Worm (Caenorhabditis elegans) whole organism, early embryonic: ENCODE data around the gene srx-18.

ENCODE experiments used
- B0310.2 ChIP-seq: sonication (generic microtip); optimal IDR thresholded peaks from 2 replicates; lab custom pipeline; 2016; ENCODE audit warnings: mild to moderate bottlenecking, missing genetic modification characterization, missing compliant biosample characterization
- F13C5.2 ChIP-seq: sonication (generic microtip); optimal IDR thresholded peaks from 2 replicates; lab custom pipeline; 2017; ENCODE audit warnings: mild to moderate bottlenecking, missing genetic modification characterization, inconsistent platforms, missing compliant biosample characterization
- aly-1 ChIP-seq: sonication (generic microtip); optimal IDR thresholded peaks from 2 replicates; lab custom pipeline; 2016; ENCODE audit warnings: missing genetic modification characterization, missing compliant biosample characterization
- ama-1 ChIP-seq: fragments of 150-350 bp; optimal IDR thresholded peaks from 2 replicates; lab custom pipeline; 2014
- ceh-13 ChIP-seq: fragments of 200-800 bp; sonication (Bioruptor generic); optimal IDR thresholded peaks from 2 replicates; lab custom pipeline; 2018; ENCODE audit warnings: mild to moderate bottlenecking, missing genetic modification characterization, missing compliant biosample characterization
- ceh-36 ChIP-seq: sonication (generic microtip); optimal IDR thresholded peaks from 2 replicates; lab custom pipeline; 2016; ENCODE audit warnings: missing genetic modification characterization, inconsistent platforms, missing compliant biosample characterization
- ets-7 ChIP-seq: sonication (generic microtip); optimal IDR thresholded peaks from 2 replicates; lab custom pipeline; 2016; ENCODE audit warnings: missing genotype, missing genetic modification characterization, missing compliant biosample characterization
- flt-1 ChIP-seq: fragments of 200-800 bp; sonication (Bioruptor generic); IDR thresholded peaks from 2 replicates; pipeline ENCODE4 v1.3.6; 2022; ENCODE audit warnings: missing genetic modification characterization, missing compliant biosample characterization
- hmbx-1 ChIP-seq: sonication (generic microtip); optimal IDR thresholded peaks from 2 replicates; lab custom pipeline; 2016; ENCODE audit warnings: mild to moderate bottlenecking, missing genetic modification characterization, missing compliant biosample characterization
- hmg-4 ChIP-seq: fragments of 200-800 bp; sonication (Bioruptor generic); optimal IDR thresholded peaks from 2 replicates; lab custom pipeline; 2018; ENCODE audit warnings: mild to moderate bottlenecking, missing genetic modification characterization, missing compliant biosample characterization
- hnd-1 ChIP-seq: sonication (generic microtip); optimal IDR thresholded peaks from 2 replicates; lab custom pipeline; 2016; ENCODE audit warnings: missing genetic modification characterization, missing compliant biosample characterization
- pes-1 ChIP-seq: fragments of 200-800 bp; sonication (Bioruptor generic); IDR thresholded peaks from 2 replicates; pipeline ENCODE4 v1.3.6; 2022; ENCODE audit warnings: missing genetic modification reagents, missing genetic modification characterization, missing compliant biosample characterization
- scrt-1 ChIP-seq: fragments of 200-800 bp; sonication (Bioruptor generic); IDR thresholded peaks from 2 replicates; pipeline ENCODE4 v1.3.6; 2022; ENCODE audit warnings: missing genetic modification characterization, missing compliant biosample characterization
- sea-1 ChIP-seq: fragments of 200-800 bp; sonication (Bioruptor generic); conservative IDR thresholded peaks from 2 replicates; pipeline ENCODE4 v1.3.6; 2022; ENCODE audit warnings: missing genetic modification characterization, missing compliant biosample characterization
- tbx-11 ChIP-seq: fragments of 200-800 bp; sonication (Bioruptor generic); IDR thresholded peaks from 2 replicates; pipeline ENCODE4 v1.3.6; 2022; ENCODE audit warnings: missing genetic modification characterization, missing compliant biosample characterization
- tbx-37 ChIP-seq: fragments of 200-800 bp; sonication (Bioruptor generic); conservative IDR thresholded peaks from 2 replicates; pipeline ENCODE4 v1.3.6; 2022; ENCODE audit warnings: missing genetic modification reagents, missing genetic modification characterization, missing compliant biosample characterization
- tra-4 ChIP-seq: sonication (generic microtip); optimal IDR thresholded peaks from 2 replicates; lab custom pipeline; 2017; ENCODE audit warnings: missing genetic modification characterization, missing compliant biosample characterization

The srx-18 gene

DNA sequence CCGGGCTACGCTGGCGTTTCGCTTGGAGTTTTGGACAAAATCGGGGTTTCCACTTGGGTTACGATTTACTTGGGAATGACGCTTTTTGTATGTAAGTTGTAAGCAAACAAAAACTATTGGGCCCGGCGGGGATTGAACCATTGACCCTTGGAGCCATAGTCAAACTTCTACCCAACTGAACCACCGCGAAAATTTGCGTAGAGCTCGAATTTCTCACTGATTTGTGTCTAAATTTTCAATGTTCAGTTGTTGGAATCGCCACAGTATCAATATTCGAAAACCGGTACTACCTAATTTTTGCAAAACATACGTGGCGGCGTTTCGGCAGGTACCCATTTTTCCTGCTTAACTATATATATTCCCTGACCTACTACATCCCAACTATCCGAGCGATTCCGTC, 30.9 kb downstream of the srx-18 start:
- TF ChIP-seq flt-1 (GFP tag; lab: Robert Waterston, UW) (no peak), hmg-4 (GFP tag; lab: Kevin White, UChicago) (no peak), F13C5.2 (no peak), ets-7 (tag; lab: Kevin White, UChicago) (no peak), hnd-1 (tag; lab: Kevin White, UChicago) (no peak), tbx-37 (GFP tag; lab: Robert Waterston, UW) (no peak), hmbx-1 (tag; lab: Kevin White, UChicago) (no peak)

DNA sequence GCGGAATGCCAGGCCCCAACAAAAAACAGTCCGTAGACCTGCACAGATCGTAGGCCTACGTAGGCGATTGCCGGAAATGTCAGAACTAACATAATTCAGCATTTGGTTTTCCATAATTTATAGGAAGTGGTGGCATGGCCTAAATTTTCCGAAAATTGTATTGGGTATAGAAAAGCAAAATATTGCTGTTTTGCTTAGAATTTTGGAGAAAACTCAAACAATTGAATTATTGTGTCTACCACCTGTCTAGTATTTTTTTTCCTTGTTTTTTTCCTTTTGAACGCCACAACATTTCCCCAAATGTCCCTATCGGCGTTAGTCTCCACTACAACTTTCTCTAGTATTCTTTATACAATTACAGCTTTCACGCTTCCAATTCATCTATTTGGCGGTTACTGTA, 31.4 kb downstream of the srx-18 start, which contains the start of gene srh-284:
Gene srh-284, plus strand, starts transcription at position 301 of the 400 bp plus-strand sequence.
- TF ChIP-seq tra-4 (tag; lab: Kevin White, UChicago) (no peak), F13C5.2 (no peak), tbx-37 (GFP tag; lab: Robert Waterston, UW) (no peak), ceh-13 (GFP tag; lab: Kevin White, UChicago) (no peak), scrt-1 (GFP tag; lab: Robert Waterston, UW) (no peak), ets-7 (tag; lab: Kevin White, UChicago) (no peak), tbx-11 (no peak), sea-1 (no peak), aly-1 (tag; lab: Kevin White, UChicago) (no peak), hnd-1 (tag; lab: Kevin White, UChicago) (no peak)

DNA sequence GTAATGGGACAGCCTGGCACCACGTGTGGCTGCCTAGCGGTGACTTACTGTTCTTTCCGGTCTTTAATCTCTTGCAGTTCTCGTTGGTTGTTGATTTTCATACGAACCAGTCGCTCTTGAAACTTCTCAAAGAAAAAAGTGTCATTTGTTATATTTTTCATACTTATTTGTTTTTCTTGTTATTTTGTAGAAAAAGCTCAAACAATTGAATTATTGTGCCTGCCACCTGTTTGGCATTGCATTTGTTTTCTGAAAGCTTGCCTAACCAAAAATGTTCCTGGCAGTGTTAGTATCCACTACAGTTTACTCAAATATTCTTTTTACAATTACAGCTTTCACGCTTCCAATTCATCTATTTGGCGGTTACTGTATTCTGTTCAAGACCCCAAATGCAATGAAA, 33.6 kb downstream of the srx-18 start, which contains the start of the genes C47A10.16 and srh-283:
Gene C47A10.16, minus strand, starts transcription at position 101 of the 400 bp plus-strand sequence.
Gene srh-283, plus strand, starts transcription at position 272 of the 400 bp plus-strand sequence.
- TF ChIP-seq hnd-1 (tag; lab: Kevin White, UChicago) (no peak), B0310.2 (tag; lab: Kevin White, UChicago) (no peak), flt-1 (GFP tag; lab: Robert Waterston, UW) (no peak), pes-1 (GFP tag; lab: Robert Waterston, UW) (no peak), ama-1 (lab: Kevin White, UChicago) (no peak), hmbx-1 (tag; lab: Kevin White, UChicago) (no peak), hmg-4 (GFP tag; lab: Kevin White, UChicago) (no peak), tbx-11 (no peak), tbx-37 (GFP tag; lab: Robert Waterston, UW) (no peak), aly-1 (tag; lab: Kevin White, UChicago) (no peak), ceh-36 (tag; lab: Kevin White, UChicago) (no peak), sea-1 (no peak), tra-4 (tag; lab: Kevin White, UChicago) (no peak), ets-7 (tag; lab: Kevin White, UChicago) (no peak), ceh-13 (GFP tag; lab: Kevin White, UChicago) (no peak), scrt-1 (GFP tag; lab: Robert Waterston, UW) (no peak), F13C5.2 (no peak)

DNA sequence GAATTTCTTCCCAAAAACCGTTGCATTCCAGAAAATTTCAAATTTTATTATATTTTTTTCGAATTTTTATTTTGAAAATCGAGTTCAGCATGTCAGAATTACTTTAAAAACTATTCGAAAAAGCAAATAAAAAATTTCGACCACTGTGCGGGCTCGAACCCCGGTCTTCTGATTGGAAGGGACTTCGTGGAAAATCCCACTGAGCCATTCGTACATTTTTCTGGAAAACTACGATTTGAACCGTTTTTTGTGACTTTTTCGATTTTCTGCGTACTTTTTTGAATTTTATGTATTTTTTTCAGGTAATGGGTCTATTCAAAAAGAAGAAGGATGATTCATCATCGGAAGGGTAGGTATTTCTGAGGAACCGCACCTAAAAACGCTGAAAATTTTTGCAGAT, 43.1 kb downstream of the srx-18 start, which contains the start of gene pgp-9:
Gene pgp-9, plus strand, starts transcription at position 301 of the 400 bp plus-strand sequence.
- TF ChIP-seq B0310.2 (tag; lab: Kevin White, UChicago) (no peak), ama-1 (lab: Kevin White, UChicago) (no peak), ceh-13 (GFP tag; lab: Kevin White, UChicago) (no peak), hmg-4 (GFP tag; lab: Kevin White, UChicago) (no peak), ets-7 (tag; lab: Kevin White, UChicago) (no peak), aly-1 (tag; lab: Kevin White, UChicago) (no peak), ceh-36 (tag; lab: Kevin White, UChicago) (no peak), hnd-1 (tag; lab: Kevin White, UChicago) (no peak), tra-4 (tag; lab: Kevin White, UChicago) (no peak), F13C5.2 (no peak), pes-1 (GFP tag; lab: Robert Waterston, UW) (no peak), flt-1 (GFP tag; lab: Robert Waterston, UW) (no peak), scrt-1 (GFP tag; lab: Robert Waterston, UW) (no peak), sea-1 (no peak), tbx-37 (GFP tag; lab: Robert Waterston, UW) (no peak), hmbx-1 (tag; lab: Kevin White, UChicago) (no peak)

DNA sequence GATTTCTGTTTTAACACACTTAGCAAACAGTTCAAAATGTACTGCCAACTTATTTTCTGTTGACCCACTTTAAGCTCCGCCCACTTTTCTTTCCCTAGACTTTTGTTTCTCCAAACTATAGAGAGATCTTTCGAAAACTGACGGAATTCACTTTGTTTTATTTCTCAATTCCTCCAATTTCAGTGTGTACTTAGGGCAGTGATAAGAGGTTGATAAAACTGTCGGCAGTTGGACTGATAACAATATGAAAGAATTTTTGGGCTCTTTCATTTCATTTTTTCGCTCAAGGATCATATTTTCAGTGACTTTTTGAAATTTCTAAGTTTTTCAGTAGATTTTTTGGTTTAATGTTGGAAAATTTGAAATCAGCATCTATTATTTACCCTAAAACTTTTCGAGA, 43.7 kb downstream of the srx-18 start:
- TF ChIP-seq hmg-4 (GFP tag; lab: Kevin White, UChicago): no peak
- TF ChIP-seq F13C5.2: no peak
- no peak for TF ChIP-seq scrt-1 (GFP tag; lab: Robert Waterston, UW)
- no peak for TF ChIP-seq ceh-13 (GFP tag; lab: Kevin White, UChicago)
- TF ChIP-seq pes-1 (GFP tag; lab: Robert Waterston, UW): no peak
- TF ChIP-seq ama-1 (lab: Kevin White, UChicago): no peak
- TF ChIP-seq tra-4 (tag; lab: Kevin White, UChicago): no peak
- TF ChIP-seq hnd-1 (tag; lab: Kevin White, UChicago): no peak
- TF ChIP-seq sea-1: no peak
- no peak for TF ChIP-seq flt-1 (GFP tag; lab: Robert Waterston, UW)
- no peak for TF ChIP-seq ceh-36 (tag; lab: Kevin White, UChicago)
- TF ChIP-seq ets-7 (tag; lab: Kevin White, UChicago): no peak
- TF ChIP-seq tbx-11: no peak
- no peak for TF ChIP-seq hmbx-1 (tag; lab: Kevin White, UChicago)
- no peak for TF ChIP-seq B0310.2 (tag; lab: Kevin White, UChicago)
- no peak for TF ChIP-seq aly-1 (tag; lab: Kevin White, UChicago)
- TF ChIP-seq tbx-37 (GFP tag; lab: Robert Waterston, UW): no peak

DNA sequence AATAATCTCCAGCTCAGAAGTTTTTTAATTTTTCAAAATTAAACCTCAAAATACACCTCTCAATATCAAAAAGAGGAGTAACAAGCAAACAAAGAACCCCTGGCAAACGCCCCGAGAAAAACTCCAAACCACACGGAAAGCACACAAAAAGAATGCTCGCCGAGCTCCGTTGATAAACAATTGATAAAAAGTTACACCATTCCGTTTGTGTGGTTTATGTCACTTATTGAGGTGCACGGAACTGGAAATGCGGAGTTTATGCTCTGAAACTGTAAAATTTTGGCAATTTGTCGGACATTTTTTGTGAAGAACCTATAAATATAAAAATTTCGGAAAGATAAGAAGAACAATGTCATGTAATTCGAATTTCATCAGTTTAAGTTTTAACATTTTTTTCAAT, 46.3 kb downstream of the srx-18 start:
- TF ChIP-seq ceh-36 (tag; lab: Kevin White, UChicago) (no peak), hmg-4 (GFP tag; lab: Kevin White, UChicago) (no peak), pes-1 (GFP tag; lab: Robert Waterston, UW) (no peak), flt-1 (GFP tag; lab: Robert Waterston, UW) (no peak), aly-1 (tag; lab: Kevin White, UChicago) (no peak)

DNA sequence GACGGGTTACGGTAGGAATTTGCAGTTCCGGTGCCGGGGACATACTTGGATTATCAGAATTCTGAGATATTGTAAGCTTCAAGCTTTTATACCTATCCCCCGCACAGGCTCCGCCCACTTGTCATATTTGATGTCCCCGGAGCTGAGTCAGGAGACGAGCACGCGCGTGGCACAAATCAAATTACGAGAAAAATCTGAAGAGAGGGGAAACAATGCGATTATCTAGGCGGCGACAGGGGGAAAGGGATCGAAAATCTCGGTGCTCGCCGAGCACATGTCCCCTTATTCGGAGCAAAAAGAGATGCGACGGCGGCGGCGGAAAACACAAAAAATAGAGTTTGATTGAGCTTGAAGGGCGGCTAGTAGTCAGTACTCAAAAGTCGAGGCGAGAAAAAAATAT, 49.5 kb downstream of the srx-18 start, which contains the start of gene R12G8.1:
Gene R12G8.1, minus strand, starts transcription at position 63 of the 400 bp plus-strand sequence.
- TF ChIP-seq hmbx-1 (tag; lab: Kevin White, UChicago): no peak
- TF ChIP-seq tbx-11: no peak
- TF ChIP-seq F13C5.2: no peak
- no peak for TF ChIP-seq ceh-13 (GFP tag; lab: Kevin White, UChicago)
- no peak for TF ChIP-seq pes-1 (GFP tag; lab: Robert Waterston, UW)
- no peak for TF ChIP-seq sea-1
- no peak for TF ChIP-seq hnd-1 (tag; lab: Kevin White, UChicago)
- TF ChIP-seq tbx-37 (GFP tag; lab: Robert Waterston, UW): no peak
- no peak for TF ChIP-seq flt-1 (GFP tag; lab: Robert Waterston, UW)
- TF ChIP-seq aly-1 (tag; lab: Kevin White, UChicago): no peak
- no peak for TF ChIP-seq ets-7 (tag; lab: Kevin White, UChicago)
- no peak for TF ChIP-seq hmg-4 (GFP tag; lab: Kevin White, UChicago)
- TF ChIP-seq scrt-1 (GFP tag; lab: Robert Waterston, UW): no peak
- no peak for TF ChIP-seq ceh-36 (tag; lab: Kevin White, UChicago)
- TF ChIP-seq ama-1 (lab: Kevin White, UChicago): no peak
- TF ChIP-seq tra-4 (tag; lab: Kevin White, UChicago): no peak
- TF ChIP-seq B0310.2 (tag; lab: Kevin White, UChicago): no peak
